Worm (Caenorhabditis elegans) whole organism, mixed stage, embryonic: ENCODE results near the gene Y11D7A.5.

Experiments
- M03D4.4 ChIP-seq: sonication (generic microtip); optimal IDR thresholded peaks from 2 replicates; lab custom pipeline; 2017; ENCODE audit warnings: mild to moderate bottlenecking, missing genetic modification characterization, missing compliant biosample characterization
- ces-1 ChIP-seq: fragments of 150-350 bp; optimal IDR thresholded peaks from 2 replicates; lab custom pipeline; 2014; ENCODE audit warnings: missing biosample characterization, missing genetic modification reagents, missing genetic modification characterization
- lin-13 ChIP-seq: fragments of 150-350 bp; optimal IDR thresholded peaks from 2 replicates; lab custom pipeline; 2014; ENCODE audit warnings: missing biosample characterization, missing genetic modification characterization
- mab-5 ChIP-seq: fragments of 150-350 bp; optimal IDR thresholded peaks from 2 replicates; lab custom pipeline; 2014; ENCODE audit warnings: missing biosample characterization, missing genetic modification characterization
- mep-1 ChIP-seq: fragments of 150-350 bp; optimal IDR thresholded peaks from 2 replicates; lab custom pipeline; 2017; ENCODE audit warnings: missing biosample characterization, missing genetic modification reagents, missing genetic modification characterization, inconsistent platforms
- pha-4 ChIP-seq: fragments of 150-350 bp; optimal IDR thresholded peaks from 2 replicates; lab custom pipeline; 2018; ENCODE audit warnings: missing biosample characterization, missing genetic modification reagents, missing genetic modification characterization
- sptf-1 ChIP-seq: sonication (generic microtip); optimal IDR thresholded peaks from 2 replicates; lab custom pipeline; 2017; ENCODE audit warnings: mild to moderate bottlenecking, missing genetic modification characterization, moderate library complexity, missing compliant biosample characterization
- unc-62 ChIP-seq: fragments of 150-350 bp; optimal IDR thresholded peaks from 2 replicates; lab custom pipeline; 2014; ENCODE audit warnings: missing biosample characterization, missing genetic modification reagents, missing genetic modification characterization
- ztf-11 ChIP-seq: fragments of 150-350 bp; optimal IDR thresholded peaks from 2 replicates; lab custom pipeline; 2014; ENCODE audit warnings: missing biosample characterization, missing genetic modification characterization

- TF ChIP-seq mab-5 (tag; lab: Kevin White, UChicago) (no peak), sptf-1 (no peak), M03D4.4 (no peak), lin-13 (tag; lab: Kevin White, UChicago) (no peak), ztf-11 (tag; lab: Kevin White, UChicago) (no peak), ces-1 (GFP tag; lab: Kevin White, UChicago) (no peak), pha-4 (tag; lab: Kevin White, UChicago) (no peak), unc-62 (no peak), mep-1 (no peak)
Measured at ce11 chrIV:9289635-9290034, 44.3 kb upstream of the Y11D7A.5 start.
